Worm (Caenorhabditis elegans) whole organism, mixed stage, embryonic: ENCODE results near the gene str-135.

Source experiments
- bed-3 ChIP-seq: fragments of 200-800 bp; sonication (Bioruptor generic); optimal IDR thresholded peaks from 3 replicates; lab custom pipeline; 2018; ENCODE audit warnings: mild to moderate bottlenecking, missing genetic modification characterization, moderate library complexity, missing compliant biosample characterization
- ceh-39 ChIP-seq: fragments of 150-350 bp; optimal IDR thresholded peaks from 2 replicates; lab custom pipeline; 2014; ENCODE audit warnings: missing biosample characterization, missing genetic modification characterization
- ceh-83 ChIP-seq: fragments of 200-800 bp; sonication (Bioruptor generic); optimal IDR thresholded peaks from 2 replicates; lab custom pipeline; 2018; ENCODE audit warnings: mild to moderate bottlenecking, missing genetic modification characterization, missing compliant biosample characterization
- ces-1 ChIP-seq: fragments of 150-350 bp; optimal IDR thresholded peaks from 2 replicates; lab custom pipeline; 2014; ENCODE audit warnings: missing biosample characterization, missing genetic modification reagents, missing genetic modification characterization
- nhr-12 ChIP-seq: fragments of 150-350 bp; optimal IDR thresholded peaks from 2 replicates; lab custom pipeline; 2014; ENCODE audit warnings: missing biosample characterization, missing genetic modification characterization
- nhr-76 ChIP-seq: sonication (generic microtip); optimal IDR thresholded peaks from 2 replicates; lab custom pipeline; 2017; ENCODE audit warnings: missing biosample characterization, missing genetic modification characterization
- pha-4 ChIP-seq: fragments of 150-350 bp; optimal IDR thresholded peaks from 2 replicates; lab custom pipeline; 2018; ENCODE audit warnings: missing biosample characterization, missing genetic modification reagents, missing genetic modification characterization
- sem-2 ChIP-seq: fragments of 200-800 bp; sonication (Bioruptor generic); optimal IDR thresholded peaks from 2 replicates; lab custom pipeline; 2018; ENCODE audit warnings: mild to moderate bottlenecking, missing genetic modification characterization, missing compliant biosample characterization
- snpc-4 ChIP-seq: fragments of 150-350 bp; optimal IDR thresholded peaks from 2 replicates; lab custom pipeline; 2014; ENCODE audit warnings: missing biosample characterization, missing genetic modification characterization

DNA sequence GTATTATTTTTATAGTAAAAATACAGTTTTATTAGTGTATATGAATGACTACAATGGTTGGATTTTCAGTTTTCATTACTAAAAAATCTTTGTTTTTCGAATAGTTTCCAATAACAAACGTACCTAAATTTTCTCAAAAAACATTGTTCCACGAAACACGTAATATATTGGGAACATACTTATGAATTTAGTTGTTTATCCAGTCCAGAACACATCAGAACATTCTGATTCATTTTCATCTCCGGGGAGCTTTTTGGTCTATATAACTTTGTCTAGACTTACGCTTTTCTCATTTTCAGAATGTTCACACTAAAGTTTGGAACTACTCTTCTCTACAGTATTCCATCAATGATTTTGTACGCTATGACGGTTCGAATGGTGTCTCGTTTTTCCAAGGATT, 11.1 kb upstream of the str-135 start, which contains the start of gene srg-33:
- TF ChIP-seq ces-1 (GFP tag; lab: Kevin White, UChicago) (no peak), ceh-83 (GFP tag; lab: Kevin White, UChicago) (no peak), nhr-12 (no peak), pha-4 (tag; lab: Kevin White, UChicago) (no peak), bed-3 (GFP tag; lab: Kevin White, UChicago) (no peak), sem-2 (GFP tag; lab: Kevin White, UChicago) (no peak), nhr-76 (tag; lab: Kevin White, UChicago) (no peak), ceh-39 (tag; lab: Kevin White, UChicago) (no peak), snpc-4 (tag; lab: Kevin White, UChicago) (no peak)
